Worm (Caenorhabditis elegans): ENCODE data around the gene twk-13.

- TF ChIP-seq ceh-82 (tag; optimal IDR thresholded peaks at IDR 0.05) (no peak), ztf-11 (tag; optimal IDR thresholded peaks at IDR 0.05) (no peak), ama-1 (optimal IDR thresholded peaks at IDR 0.05) (no peak), lsy-2 (tag; optimal IDR thresholded peaks at IDR 0.05) (peak in 1 of 2 experiments; percentile 33), nhr-76 (tag; optimal IDR thresholded peaks at IDR 0.05) (no peak)
Observed at ce11 chrV:12314413-12314812, 23.4 kb downstream of the twk-13 start.
